Worm (Caenorhabditis elegans): ENCODE measurements around the gene T02E9.5.

- TF ChIP-seq him-1 (tag; optimal IDR thresholded peaks at IDR 0.05) (no peak), W03F9.2 (tag; optimal IDR thresholded peaks at IDR 0.05) (no peak)
Observed at ce11 chrV:11308915-11309314, 33.1 kb upstream of the T02E9.5 start.

Data from whole organism, L4/young adult.